Fruit fly (Drosophila melanogaster) whole organism, adult: ENCODE data around the gene CtsL4.

Source experiments
- CG33017 ChIP-seq: fragments of 200-800 bp; sonication (Bioruptor generic); optimal IDR thresholded peaks from 2 replicates; lab custom pipeline; 2018; ENCODE audit warnings: missing biosample characterization, mild to moderate bottlenecking, missing genetic modification characterization, moderate library complexity
- pad ChIP-seq: fragments of 200-800 bp; sonication (Bioruptor generic); optimal IDR thresholded peaks from 3 replicates; lab custom pipeline; 2017; ENCODE audit warnings: missing biosample characterization, missing genetic modification characterization, mild to moderate bottlenecking, moderate library complexity, missing genetic modification reagents

DNA sequence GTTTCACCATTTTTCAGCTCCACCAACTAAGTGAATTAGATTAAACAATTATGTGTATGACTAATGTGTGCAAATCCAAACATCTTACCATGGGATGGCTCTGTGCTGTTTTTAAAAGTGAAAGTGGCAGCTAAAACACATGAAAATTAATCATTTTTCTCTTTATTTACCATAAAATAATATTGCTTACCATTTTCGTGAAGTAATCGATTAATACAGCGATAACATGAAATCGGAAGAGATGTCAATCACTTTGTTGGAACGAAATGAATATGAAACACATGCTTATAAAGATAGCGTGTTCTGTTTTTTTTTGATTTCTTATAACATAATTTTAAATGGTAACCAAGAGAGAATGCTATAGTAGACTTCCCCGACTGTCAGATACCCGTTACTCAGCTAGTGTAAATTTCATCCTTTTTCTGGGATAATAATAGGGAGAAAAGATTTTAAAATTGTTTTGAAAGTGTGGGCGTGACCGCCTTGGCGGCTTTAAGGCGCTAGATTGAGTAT is 47.5 kb upstream of the CtsL4 start:
- TF ChIP-seq pad (GFP tag; lab: Kevin White, UChicago): no peak
- TF ChIP-seq CG33017: no peak
